Fruit fly (Drosophila melanogaster) ovary, adult (tissue): ENCODE measurements around the gene CG34307.

Experiments used
- CG17801 ChIP-seq: fragments of 200-800 bp; optimal IDR thresholded peaks from 2 replicates; lab custom pipeline; 2019; ENCODE audit warnings: missing biosample characterization, mild to moderate bottlenecking, missing genetic modification characterization, moderate library complexity; ENCODE audit not compliant: partially characterized antibody

CG34307 gene

DNA sequence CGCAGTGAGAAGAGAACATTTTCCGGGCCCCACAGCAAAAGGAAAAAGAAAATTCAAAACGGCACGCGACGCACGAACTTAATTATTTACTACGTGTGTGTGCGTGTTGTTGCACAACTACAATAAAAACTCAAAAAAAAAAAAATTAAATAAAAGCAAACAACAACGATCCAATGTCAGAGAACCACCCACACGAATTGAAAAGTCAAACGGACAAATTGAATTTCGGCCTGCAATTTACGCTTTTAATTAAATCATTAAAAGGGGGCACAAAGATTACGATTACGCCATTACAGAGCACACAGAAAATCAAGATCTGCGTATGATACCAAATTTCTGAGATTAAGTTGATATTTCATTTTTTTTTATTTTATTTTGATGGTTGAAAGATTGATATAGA lies 50.6 kb downstream of the CG34307 start:
- no peak for TF ChIP-seq CG17801 (GFP tag; lab: Kevin White, UChicago)
